Fruit fly (Drosophila melanogaster) whole organism, embryonic: ENCODE data around the gene tex.

Experiments used
- BEAF-32 ChIP-seq: fragments of 200-800 bp; sonication (Bioruptor generic); optimal IDR thresholded peaks from 3 replicates; lab custom pipeline; 2017; ENCODE audit warnings: missing biosample characterization, missing genetic modification characterization, mild to moderate bottlenecking, moderate library complexity, missing genetic modification reagents
- CG10431 ChIP-seq: fragments of 200-800 bp; sonication (Bioruptor generic); optimal IDR thresholded peaks from 3 replicates; lab custom pipeline; 2018; ENCODE audit warnings: missing biosample characterization, mild to moderate bottlenecking, missing genetic modification characterization
- CG13287 ChIP-seq: fragments of 200-800 bp; sonication (Bioruptor generic); IDR thresholded peaks from 2 replicates; pipeline ENCODE4 v1.3.6; 2022; ENCODE audit warnings: missing biosample characterization, missing genetic modification characterization; ENCODE audit not compliant: partially characterized antibody
- CG15073 ChIP-seq: fragments of 200-800 bp; sonication (Bioruptor generic); optimal IDR thresholded peaks from 2 replicates; lab custom pipeline; 2016; ENCODE audit warnings: missing biosample characterization, missing genetic modification characterization
- CG1603 ChIP-seq: fragments of 200-800 bp; sonication (Bioruptor generic); optimal IDR thresholded peaks from 2 replicates; lab custom pipeline; 2019; ENCODE audit warnings: missing biosample characterization, mild to moderate bottlenecking, missing genetic modification characterization, moderate library complexity
- CG17186 ChIP-seq: fragments of 200-800 bp; sonication (Bioruptor generic); optimal IDR thresholded peaks from 3 replicates; lab custom pipeline; 2017; ENCODE audit warnings: missing biosample characterization, missing genetic modification reagents, missing genetic modification characterization
- CG17829 ChIP-seq: fragments of 200-800 bp; optimal IDR thresholded peaks from 2 replicates; lab custom pipeline; 2019; ENCODE audit warnings: missing biosample characterization, mild to moderate bottlenecking, missing genetic modification characterization, moderate library complexity
- CG18262 ChIP-seq: fragments of 200-800 bp; optimal IDR thresholded peaks from 3 replicates; lab custom pipeline; 2019; ENCODE audit warnings: missing biosample characterization, mild to moderate bottlenecking, missing genetic modification characterization, moderate library complexity
- CG31365 ChIP-seq: fragments of 200-800 bp; sonication (Bioruptor generic); optimal IDR thresholded peaks from 2 replicates; lab custom pipeline; 2018; ENCODE audit warnings: missing biosample characterization, mild to moderate bottlenecking, missing genetic modification characterization
- CG31441 ChIP-seq: fragments of 200-800 bp; sonication (Bioruptor generic); IDR thresholded peaks from 2 replicates; pipeline ENCODE4 v1.3.6; 2022; ENCODE audit warnings: missing biosample characterization, missing genetic modification characterization
- CG5245 ChIP-seq: fragments of 200-800 bp; sonication (Bioruptor generic); optimal IDR thresholded peaks from 3 replicates; lab custom pipeline; 2016; ENCODE audit warnings: missing biosample characterization, missing genetic modification characterization
- CG6254 ChIP-seq: fragments of 200-800 bp; sonication (Bioruptor generic); optimal IDR thresholded peaks from 3 replicates; lab custom pipeline; 2017; ENCODE audit warnings: mild to moderate bottlenecking, missing biosample characterization, missing genetic modification reagents, missing genetic modification characterization
- CG6813 ChIP-seq: fragments of 200-800 bp; sonication (Bioruptor generic); optimal IDR thresholded peaks from 2 replicates; lab custom pipeline; 2017; ENCODE audit warnings: missing biosample characterization, missing genetic modification characterization, mild to moderate bottlenecking, moderate library complexity, missing genetic modification reagents
- CG7987 ChIP-seq: fragments of 200-800 bp; sonication (Bioruptor generic); optimal IDR thresholded peaks from 2 replicates; lab custom pipeline; 2018; ENCODE audit warnings: missing biosample characterization, mild to moderate bottlenecking, missing genetic modification characterization, moderate library complexity
- CG9727 ChIP-seq: fragments of 200-800 bp; sonication (Bioruptor generic); optimal IDR thresholded peaks from 3 replicates; lab custom pipeline; 2017; ENCODE audit warnings: missing biosample characterization, mild to moderate bottlenecking, missing genetic modification characterization
- CHES-1-like ChIP-seq: fragments of 200-800 bp; sonication (Bioruptor generic); optimal IDR thresholded peaks from 2 replicates; lab custom pipeline; 2016; ENCODE audit warnings: missing biosample characterization, missing genetic modification characterization
- Dp ChIP-seq: fragments of 200-800 bp; sonication (Bioruptor generic); optimal IDR thresholded peaks from 2 replicates; lab custom pipeline; 2018; ENCODE audit warnings: missing biosample characterization, mild to moderate bottlenecking, missing genetic modification characterization, moderate library complexity
- Dref ChIP-seq: fragments of 200-800 bp; sonication (Bioruptor generic); IDR thresholded peaks from 2 replicates; pipeline ENCODE4 v1.3.6; 2022; ENCODE audit warnings: missing biosample characterization, missing genetic modification characterization
- Drgx ChIP-seq: fragments of 200-800 bp; sonication (Bioruptor generic); IDR thresholded peaks from 2 replicates; pipeline ENCODE4 v1.3.6; 2022; ENCODE audit warnings: missing biosample characterization, missing genetic modification characterization
- HHEX ChIP-seq: fragments of 200-800 bp; sonication (Bioruptor generic); optimal IDR thresholded peaks from 3 replicates; lab custom pipeline; 2017; ENCODE audit warnings: missing biosample characterization, mild to moderate bottlenecking, missing genetic modification characterization, missing genetic modification reagents
- HLH54F ChIP-seq: fragments of 200-800 bp; sonication (Bioruptor generic); optimal IDR thresholded peaks from 3 replicates; lab custom pipeline; 2016; ENCODE audit warnings: missing biosample characterization, missing genetic modification characterization
- Hr51 ChIP-seq, 2 experiments: fragments of 200-800 bp; sonication (Bioruptor generic); optimal IDR thresholded peaks; 2 replicates in 1 of 2; 3 replicates in 1 of 2; lab custom pipeline; 2016 to 2018; ENCODE audit warnings: missing biosample characterization in 2 of 2, missing genetic modification characterization in 2 of 2, mild to moderate bottlenecking in 1 of 2, moderate library complexity in 1 of 2
- MTF-1 ChIP-seq: fragments of 200-800 bp; sonication (Bioruptor generic); optimal IDR thresholded peaks from 2 replicates; lab custom pipeline; 2018; ENCODE audit warnings: missing biosample characterization, mild to moderate bottlenecking, missing genetic modification characterization, borderline replicate concordance
- Nf-YB ChIP-seq: fragments of 200-800 bp; sonication (Bioruptor generic); optimal IDR thresholded peaks from 3 replicates; lab custom pipeline; 2019; ENCODE audit warnings: missing biosample characterization, mild to moderate bottlenecking, missing genetic modification characterization, moderate library complexity
- Sin3A ChIP-seq: fragments of >200 bp; optimal IDR thresholded peaks from 2 replicates; lab custom pipeline; 2018
- TFAM ChIP-seq: fragments of 200-800 bp; sonication (Bioruptor generic); optimal IDR thresholded peaks from 2 replicates; lab custom pipeline; 2017; ENCODE audit warnings: missing biosample characterization, missing genetic modification characterization, inconsistent platforms
- amos ChIP-seq: fragments of 200-800 bp; sonication (Bioruptor generic); IDR thresholded peaks from 2 replicates; pipeline ENCODE4 v1.3.6; 2022; ENCODE audit warnings: missing biosample characterization, missing genetic modification characterization; ENCODE audit not compliant: partially characterized antibody
- bab2 ChIP-seq: fragments of 200-800 bp; sonication (Bioruptor generic); optimal IDR thresholded peaks from 2 replicates; lab custom pipeline; 2016; ENCODE audit warnings: missing biosample characterization, missing genetic modification characterization
- bcd ChIP-seq: fragments of 200-800 bp; sonication (Bioruptor generic); optimal IDR thresholded peaks from 2 replicates; lab custom pipeline; 2017; ENCODE audit warnings: missing biosample characterization, mild to moderate bottlenecking, missing genetic modification characterization
- bsh ChIP-seq, 2 experiments: fragments of 200-800 bp; sonication (Bioruptor generic); optimal IDR thresholded peaks; 2 replicates each; lab custom pipeline; 2017 to 2018; ENCODE audit warnings: mild to moderate bottlenecking in 2 of 2, missing biosample characterization in 2 of 2, missing genetic modification characterization in 2 of 2, moderate library complexity in 1 of 2
- ci ChIP-seq: fragments of 200-800 bp; sonication (Bioruptor generic); IDR thresholded peaks from 3 replicates; pipeline ENCODE4 v1.3.6; 2022; ENCODE audit warnings: missing biosample characterization, missing genetic modification characterization
- gce ChIP-seq: fragments of 200-800 bp; sonication (Bioruptor generic); IDR thresholded peaks from 3 replicates; pipeline ENCODE4 v1.3.6; 2022; ENCODE audit warnings: missing biosample characterization, missing genetic modification characterization
- gsb ChIP-seq: fragments of 200-800 bp; sonication (Bioruptor generic); IDR thresholded peaks from 2 replicates; pipeline ENCODE4 v1.3.6; 2022; ENCODE audit warnings: missing biosample characterization, missing genetic modification characterization
- hkb ChIP-seq, 2 experiments: fragments of 200-800 bp in 1 of 2; fragments of >200 bp in 1 of 2; sonication (Bioruptor generic) in 1 of 2; IDR thresholded peaks in 1 of 2; optimal IDR thresholded peaks in 1 of 2; 2 replicates each; pipeline versions ENCODE4 v1.3.6 to Lab custom; 2017 to 2022; ENCODE audit warnings: missing biosample characterization in 1 of 2, missing genetic modification characterization in 1 of 2
- insv ChIP-seq, 2 experiments: fragments of 200-800 bp; sonication (Bioruptor generic); optimal IDR thresholded peaks; 3 replicates each; lab custom pipeline; 2016 to 2018; ENCODE audit warnings: missing biosample characterization in 2 of 2, missing genetic modification characterization in 2 of 2
- mld ChIP-seq: fragments of 200-800 bp; sonication (Bioruptor generic); IDR thresholded peaks from 3 replicates; pipeline ENCODE4 v1.3.6; 2022; ENCODE audit warnings: missing biosample characterization, missing genetic modification characterization; ENCODE audit not compliant: partially characterized antibody
- nau ChIP-seq: fragments of 200-800 bp; sonication (Bioruptor generic); optimal IDR thresholded peaks from 3 replicates; lab custom pipeline; 2017; ENCODE audit warnings: missing biosample characterization, mild to moderate bottlenecking, missing genetic modification characterization, missing genetic modification reagents
- nerfin-1 ChIP-seq: fragments of 200-800 bp; sonication (Bioruptor generic); optimal IDR thresholded peaks from 3 replicates; lab custom pipeline; 2019; ENCODE audit warnings: missing biosample characterization, mild to moderate bottlenecking, missing genetic modification characterization, moderate library complexity
- pros ChIP-seq: fragments of 200-800 bp; sonication (Bioruptor generic); optimal IDR thresholded peaks from 3 replicates; lab custom pipeline; 2019; ENCODE audit warnings: missing biosample characterization, mild to moderate bottlenecking, missing genetic modification characterization, moderate library complexity
- ro ChIP-seq: fragments of 200-800 bp; sonication (Bioruptor generic); IDR thresholded peaks from 2 replicates; pipeline ENCODE4 v1.3.6; 2022; ENCODE audit warnings: missing biosample characterization, missing genetic modification characterization
- sc ChIP-seq, 3 experiments: fragments of >200 bp in 2 of 3; fragments of 200-800 bp in 1 of 3; sonication (Bioruptor generic) in 1 of 3; optimal IDR thresholded peaks; 2 replicates in 2 of 3; 3 replicates in 1 of 3; lab custom pipeline; 2017; ENCODE audit warnings: mild to moderate bottlenecking in 1 of 3, missing biosample characterization in 1 of 3, missing genetic modification characterization in 1 of 3, missing genetic modification reagents in 1 of 3
- sd ChIP-seq: fragments of 200-800 bp; sonication (Bioruptor generic); optimal IDR thresholded peaks from 3 replicates; lab custom pipeline; 2018; ENCODE audit warnings: missing biosample characterization, mild to moderate bottlenecking, missing genetic modification characterization, moderate library complexity
- slbo ChIP-seq: fragments of 200-800 bp; sonication (Bioruptor generic); IDR thresholded peaks from 2 replicates; pipeline ENCODE4 v1.3.6; 2022; ENCODE audit warnings: missing biosample characterization, missing genetic modification characterization
- sna ChIP-seq: fragments of 200-800 bp; sonication (Bioruptor generic); IDR thresholded peaks from 2 replicates; pipeline ENCODE4 v1.3.6; 2022; ENCODE audit warnings: missing biosample characterization, missing genetic modification characterization; ENCODE audit not compliant: partially characterized antibody
- unc-4 ChIP-seq: fragments of 200-800 bp; sonication (Bioruptor generic); IDR thresholded peaks from 2 replicates; pipeline ENCODE4 v1.3.6; 2022; ENCODE audit warnings: missing biosample characterization, missing genetic modification characterization; ENCODE audit not compliant: partially characterized antibody
- unpg ChIP-seq: fragments of 200-800 bp; sonication (Bioruptor generic); optimal IDR thresholded peaks from 3 replicates; lab custom pipeline; 2018; ENCODE audit warnings: missing biosample characterization, mild to moderate bottlenecking, missing genetic modification characterization, moderate library complexity
- zen ChIP-seq: fragments of 200-800 bp; sonication (Bioruptor generic); optimal IDR thresholded peaks from 3 replicates; lab custom pipeline; 2018; ENCODE audit warnings: missing biosample characterization, mild to moderate bottlenecking, missing genetic modification characterization, moderate library complexity

The tex gene

dm6 chr3R:8308515-8308959 lies at the start of gene tex (continued):
- TF ChIP-seq Nf-YB (GFP tag; lab: Kevin White, UChicago) (peak; percentile 12), mld (no peak), CG13287 (peak; percentile 67), BEAF-32 (GFP tag; lab: Kevin White, UChicago) (peak; percentile 60), ci (GFP tag; lab: Robert Waterston, UW) (peak; percentile 65; the same call in 2 of the 3 replicates), sc (optimal IDR thresholded peaks at IDR 0.05; lab: Kevin White, UChicago) (no peak), sc (GFP tag; optimal IDR thresholded peaks at IDR 0.05; lab: Kevin White, UChicago) (peak; percentile 15), slbo (GFP tag; lab: Robert Waterston, UW) (no peak), ro (GFP tag; lab: Robert Waterston, UW) (no peak), zen (tag; lab: Kevin White, UChicago) (peak; percentile 6), CG10431 (GFP tag; lab: Kevin White, UChicago) (peak; percentile 31), Sin3A (lab: Kevin White, UChicago) (peak; percentile 26), nau (no peak), gce (no peak), CG31365 (tag; lab: Kevin White, UChicago) (peak; percentile 47), CG31441 (GFP tag; lab: Robert Waterston, UW) (peak; percentile 49; the same call in 1 of the 2 replicates), MTF-1 (GFP tag; lab: Kevin White, UChicago) (peak; percentile 74), CG1603 (peak; percentile 82), CG9727 (GFP tag; lab: Kevin White, UChicago) (peak; percentile 69), CG18262 (tag; lab: Kevin White, UChicago) (peak; percentile 65), unc-4 (GFP tag; lab: Robert Waterston, UW) (peak; percentile 50), sna (GFP tag; lab: Robert Waterston, UW) (0 out of 2 replicates have a peak, but pooled peaks have one; percentile 44), Dp (peak; percentile 98), CG17829 (tag; lab: Kevin White, UChicago) (peak; percentile 25), CG6254 (GFP tag; lab: Kevin White, UChicago) (peak; percentile 78), Dref (GFP tag; lab: Robert Waterston, UW) (peak; percentile 86), gsb (GFP tag; lab: Robert Waterston, UW) (no peak), nerfin-1 (tag; lab: Kevin White, UChicago) (peak; percentile 75), CG7987 (peak; percentile 78), TFAM (GFP tag; lab: Kevin White, UChicago) (no peak), insv (GFP tag; optimal IDR thresholded peaks at IDR 0.05; lab: Kevin White, UChicago) (peak in 1 of 2 experiments; percentile 57), bcd (peak; percentile 17), HLH54F (GFP tag; lab: Kevin White, UChicago) (no peak), CG17186 (GFP tag; lab: Kevin White, UChicago) (peak; percentile 64), CHES-1-like (GFP tag; lab: Kevin White, UChicago) (peak; percentile 44), CG6813 (GFP tag; lab: Kevin White, UChicago) (peak; percentile 67), unpg (peak; percentile 38), CG5245 (GFP tag; lab: Kevin White, UChicago) (peak; percentile 10), amos (GFP tag; lab: Robert Waterston, UW) (peak; percentile 51), pros (GFP tag; lab: Kevin White, UChicago) (no peak), Drgx (GFP tag; lab: Robert Waterston, UW) (no peak), Hr51 (GFP tag; optimal IDR thresholded peaks at IDR 0.05; lab: Kevin White, UChicago) (no peak), HHEX (GFP tag; lab: Kevin White, UChicago) (peak; percentile 37), sd (tag; lab: Kevin White, UChicago) (peak; percentile 22), CG15073 (GFP tag; lab: Kevin White, UChicago) (no peak), bab2 (GFP tag; lab: Kevin White, UChicago) (peak; percentile 36), hkb (optimal IDR thresholded peaks at IDR 0.05; lab: Kevin White, UChicago) (no peak), hkb (GFP tag; IDR thresholded peaks at IDR 0.05; lab: Robert Waterston, UW) (peak; percentile 37; the same call in 1 of the 2 replicates), bsh (GFP tag; optimal IDR thresholded peaks at IDR 0.05; lab: Kevin White, UChicago) (peak in 1 of 2 experiments; percentile 62)
